Fruit fly (Drosophila melanogaster) whole organism, embryonic: ENCODE results near the gene Myo31DF.

Source experiments
- B-H2 ChIP-seq: fragments of 200-800 bp; sonication (Bioruptor generic); optimal IDR thresholded peaks from 2 replicates; lab custom pipeline; 2018; ENCODE audit warnings: missing biosample characterization, mild to moderate bottlenecking, missing genetic modification characterization
- Bdp1 ChIP-seq: fragments of 200-800 bp; sonication (Bioruptor generic); optimal IDR thresholded peaks from 3 replicates; lab custom pipeline; 2016; ENCODE audit warnings: missing biosample characterization, missing genetic modification characterization
- CG11696 ChIP-seq: fragments of 200-800 bp; sonication (Bioruptor generic); IDR thresholded peaks from 2 replicates; pipeline ENCODE4 v1.3.6; 2022; ENCODE audit warnings: missing biosample characterization, missing genetic modification characterization
- CG13123 ChIP-seq: fragments of 200-800 bp; sonication (Bioruptor generic); optimal IDR thresholded peaks from 2 replicates; lab custom pipeline; 2016; ENCODE audit warnings: missing biosample characterization, missing genetic modification characterization
- CG17385 ChIP-seq: fragments of 200-800 bp; sonication (Bioruptor generic); optimal IDR thresholded peaks from 3 replicates; lab custom pipeline; 2018; ENCODE audit warnings: missing biosample characterization, mild to moderate bottlenecking, missing genetic modification characterization
- CG1792 ChIP-seq: fragments of 200-800 bp; sonication (Bioruptor generic); optimal IDR thresholded peaks from 2 replicates; lab custom pipeline; 2016; ENCODE audit warnings: missing biosample characterization, missing genetic modification characterization
- CG2116 ChIP-seq: fragments of 200-800 bp; sonication (Bioruptor generic); optimal IDR thresholded peaks from 3 replicates; lab custom pipeline; 2018; ENCODE audit warnings: missing biosample characterization, mild to moderate bottlenecking, missing genetic modification characterization
- CG2129 ChIP-seq: fragments of 200-800 bp; sonication (Bioruptor generic); IDR thresholded peaks from 2 replicates; pipeline ENCODE4 v1.3.6; 2022; ENCODE audit warnings: missing biosample characterization, missing genetic modification characterization; ENCODE audit not compliant: partially characterized antibody
- CG2199 ChIP-seq: fragments of 200-800 bp; sonication (Bioruptor generic); IDR thresholded peaks from 3 replicates; pipeline ENCODE4 v1.3.6; 2022; ENCODE audit warnings: missing biosample characterization, missing genetic modification characterization
- CG2678 ChIP-seq: fragments of 200-800 bp; sonication (Bioruptor generic); optimal IDR thresholded peaks from 3 replicates; lab custom pipeline; 2019; ENCODE audit warnings: missing biosample characterization, mild to moderate bottlenecking, missing genetic modification characterization, moderate library complexity
- CG32772 ChIP-seq: fragments of 200-800 bp; sonication (Bioruptor generic); IDR thresholded peaks from 2 replicates; pipeline ENCODE4 v1.3.6; 2022; ENCODE audit warnings: missing biosample characterization, missing genetic modification characterization
- CG33557 ChIP-seq: fragments of 200-800 bp; sonication (Bioruptor generic); optimal IDR thresholded peaks from 2 replicates; lab custom pipeline; 2019; ENCODE audit warnings: missing biosample characterization, mild to moderate bottlenecking, missing genetic modification characterization, moderate library complexity
- CG34422 ChIP-seq: fragments of 200-800 bp; sonication (Bioruptor generic); IDR thresholded peaks from 3 replicates; pipeline ENCODE4 v1.3.6; 2022; ENCODE audit warnings: missing biosample characterization, missing genetic modification characterization
- CG8281 ChIP-seq: fragments of 200-800 bp; sonication (Bioruptor generic); optimal IDR thresholded peaks from 2 replicates; lab custom pipeline; 2018; ENCODE audit warnings: missing biosample characterization, mild to moderate bottlenecking, missing genetic modification characterization, moderate library complexity
- CG9797 ChIP-seq: fragments of 200-800 bp; sonication (Bioruptor generic); optimal IDR thresholded peaks from 3 replicates; lab custom pipeline; 2018; ENCODE audit warnings: missing biosample characterization, mild to moderate bottlenecking, missing genetic modification characterization
- CkIIα-i1 ChIP-seq: fragments of 200-800 bp; sonication (Bioruptor generic); IDR thresholded peaks from 2 replicates; pipeline ENCODE4 v1.3.6; 2022; ENCODE audit warnings: missing biosample characterization, missing genetic modification characterization
- Dll ChIP-seq: fragments of 200-800 bp; sonication (Bioruptor generic); IDR thresholded peaks from 4 replicates; pipeline ENCODE4 v1.3.6; 2022; ENCODE audit warnings: missing biosample characterization, missing genetic modification characterization; ENCODE audit not compliant: partially characterized antibody
- ERR ChIP-seq: fragments of 200-800 bp; sonication (Bioruptor generic); optimal IDR thresholded peaks from 2 replicates; lab custom pipeline; 2016; ENCODE audit warnings: missing biosample characterization, missing genetic modification characterization
- Ets97D ChIP-seq: fragments of 200-800 bp; sonication (Bioruptor generic); optimal IDR thresholded peaks from 3 replicates; lab custom pipeline; 2016; ENCODE audit warnings: missing biosample characterization, missing genetic modification characterization
- MESR4 ChIP-seq: fragments of 200-800 bp; sonication (Bioruptor generic); optimal IDR thresholded peaks from 2 replicates; lab custom pipeline; 2018; ENCODE audit warnings: missing biosample characterization, mild to moderate bottlenecking, missing genetic modification characterization, moderate library complexity
- Myb ChIP-seq: fragments of 200-800 bp; sonication (Bioruptor generic); optimal IDR thresholded peaks from 2 replicates; lab custom pipeline; 2016; ENCODE audit warnings: missing biosample characterization, missing genetic modification characterization
- NC2α ChIP-seq: fragments of 200-800 bp; sonication (Bioruptor generic); optimal IDR thresholded peaks from 2 replicates; lab custom pipeline; 2016; ENCODE audit warnings: missing biosample characterization, missing genetic modification characterization
- Oli ChIP-seq: fragments of 200-800 bp; sonication (Bioruptor generic); optimal IDR thresholded peaks from 2 replicates; lab custom pipeline; 2018; ENCODE audit warnings: missing biosample characterization, mild to moderate bottlenecking, missing genetic modification characterization, moderate library complexity
- Ptx1 ChIP-seq: fragments of 200-800 bp; sonication (Bioruptor generic); IDR thresholded peaks from 2 replicates; pipeline ENCODE4 v1.3.6; 2022; ENCODE audit warnings: missing biosample characterization, missing genetic modification characterization
- Rx ChIP-seq: fragments of 200-800 bp; sonication (Bioruptor generic); IDR thresholded peaks from 2 replicates; pipeline ENCODE4 v1.3.6; 2022; ENCODE audit warnings: missing biosample characterization, missing genetic modification characterization
- Sox100B ChIP-seq: fragments of 200-800 bp; sonication (Bioruptor generic); optimal IDR thresholded peaks from 3 replicates; lab custom pipeline; 2018; ENCODE audit warnings: missing biosample characterization, mild to moderate bottlenecking, missing genetic modification characterization
- Sry-δ ChIP-seq: fragments of 200-800 bp; sonication (Bioruptor generic); optimal IDR thresholded peaks from 2 replicates; lab custom pipeline; 2016; ENCODE audit warnings: missing biosample characterization, missing genetic modification characterization
- Vsx1 ChIP-seq: fragments of 200-800 bp; sonication (Bioruptor generic); optimal IDR thresholded peaks from 2 replicates; lab custom pipeline; 2017; ENCODE audit warnings: missing biosample characterization, mild to moderate bottlenecking, missing genetic modification characterization, missing genetic modification reagents
- ara ChIP-seq: fragments of 200-800 bp; sonication (Bioruptor generic); IDR thresholded peaks from 2 replicates; pipeline ENCODE4 v1.3.6; 2022; ENCODE audit warnings: missing biosample characterization, missing genetic modification characterization
- bab2 ChIP-seq: fragments of 200-800 bp; sonication (Bioruptor generic); optimal IDR thresholded peaks from 2 replicates; lab custom pipeline; 2016; ENCODE audit warnings: missing biosample characterization, missing genetic modification characterization
- bcd ChIP-seq: fragments of 200-800 bp; sonication (Bioruptor generic); optimal IDR thresholded peaks from 2 replicates; lab custom pipeline; 2017; ENCODE audit warnings: missing biosample characterization, mild to moderate bottlenecking, missing genetic modification characterization
- crp ChIP-seq, 2 experiments: fragments of 200-800 bp; sonication (Bioruptor generic); optimal IDR thresholded peaks; 2 replicates in 1 of 2; 3 replicates in 1 of 2; lab custom pipeline; 2017; ENCODE audit warnings: missing biosample characterization in 2 of 2, missing genetic modification characterization in 2 of 2, mild to moderate bottlenecking in 1 of 2, moderate library complexity in 1 of 2
- esg ChIP-seq: fragments of 200-800 bp; sonication (Bioruptor generic); conservative IDR thresholded peaks from 2 replicates; pipeline ENCODE4 v1.3.6; 2022; ENCODE audit warnings: missing biosample characterization, missing genetic modification characterization
- exex ChIP-seq: fragments of 200-800 bp; sonication (Bioruptor generic); optimal IDR thresholded peaks from 4 replicates; lab custom pipeline; 2018; ENCODE audit warnings: missing biosample characterization, mild to moderate bottlenecking, missing genetic modification characterization, moderate library complexity
- grau ChIP-seq: fragments of 200-800 bp; optimal IDR thresholded peaks from 3 replicates; lab custom pipeline; 2019; ENCODE audit warnings: missing biosample characterization, mild to moderate bottlenecking, missing genetic modification characterization, moderate library complexity
- grn ChIP-seq: fragments of 200-800 bp; sonication (Bioruptor generic); optimal IDR thresholded peaks from 3 replicates; lab custom pipeline; 2017; ENCODE audit warnings: missing biosample characterization, missing genetic modification characterization
- gt ChIP-seq: fragments of 200-800 bp; sonication (Bioruptor generic); IDR thresholded peaks from 2 replicates; pipeline ENCODE4 v1.3.6; 2022; ENCODE audit warnings: missing biosample characterization, missing genetic modification characterization
- hb ChIP-seq: fragments of 200-800 bp; sonication (Bioruptor generic); IDR thresholded peaks from 3 replicates; pipeline ENCODE4 v1.3.6; 2022; ENCODE audit warnings: missing biosample characterization, missing genetic modification characterization; ENCODE audit not compliant: partially characterized antibody
- mld ChIP-seq: fragments of 200-800 bp; sonication (Bioruptor generic); IDR thresholded peaks from 3 replicates; pipeline ENCODE4 v1.3.6; 2022; ENCODE audit warnings: missing biosample characterization, missing genetic modification characterization; ENCODE audit not compliant: partially characterized antibody
- nmo ChIP-seq: fragments of 200-800 bp; sonication (Bioruptor generic); optimal IDR thresholded peaks from 2 replicates; lab custom pipeline; 2018; ENCODE audit warnings: missing biosample characterization, mild to moderate bottlenecking, missing genetic modification characterization, moderate library complexity
- pnt ChIP-seq: fragments of 200-800 bp; sonication (Bioruptor generic); optimal IDR thresholded peaks from 3 replicates; lab custom pipeline; 2016; ENCODE audit warnings: missing biosample characterization, missing genetic modification characterization
- sc ChIP-seq, 3 experiments: fragments of >200 bp in 2 of 3; fragments of 200-800 bp in 1 of 3; sonication (Bioruptor generic) in 1 of 3; optimal IDR thresholded peaks; 2 replicates in 2 of 3; 3 replicates in 1 of 3; lab custom pipeline; 2017; ENCODE audit warnings: mild to moderate bottlenecking in 1 of 3, missing biosample characterization in 1 of 3, missing genetic modification characterization in 1 of 3, missing genetic modification reagents in 1 of 3
- sens ChIP-seq: fragments of 200-800 bp; sonication (Bioruptor generic); peaks from one replicate; lab custom pipeline; 2016; ENCODE audit warnings: missing biosample characterization, missing genetic modification characterization
- sima ChIP-seq: fragments of 200-800 bp; sonication (Bioruptor generic); optimal IDR thresholded peaks from 2 replicates; lab custom pipeline; 2016; ENCODE audit warnings: missing biosample characterization, missing genetic modification characterization
- stc ChIP-seq: fragments of 200-800 bp; sonication (Bioruptor generic); IDR thresholded peaks from 2 replicates; pipeline ENCODE4 v1.3.6; 2022; ENCODE audit warnings: missing biosample characterization, missing genetic modification characterization
- stwl ChIP-seq: fragments of 200-800 bp; sonication (Bioruptor generic); optimal IDR thresholded peaks from 3 replicates; lab custom pipeline; 2018; ENCODE audit warnings: missing biosample characterization, mild to moderate bottlenecking, missing genetic modification characterization, moderate library complexity
- sug ChIP-seq: fragments of 200-800 bp; optimal IDR thresholded peaks from 2 replicates; lab custom pipeline; 2019; ENCODE audit warnings: missing biosample characterization, mild to moderate bottlenecking, missing genetic modification characterization, moderate library complexity
- tap ChIP-seq: fragments of 200-800 bp; optimal IDR thresholded peaks from 3 replicates; lab custom pipeline; 2019; ENCODE audit warnings: missing biosample characterization, mild to moderate bottlenecking, missing genetic modification characterization, moderate library complexity
- tna ChIP-seq: fragments of 200-800 bp; sonication (Bioruptor generic); IDR thresholded peaks from 2 replicates; pipeline ENCODE4 v1.3.6; 2022; ENCODE audit warnings: missing biosample characterization, missing genetic modification characterization; ENCODE audit not compliant: partially characterized antibody
- vfl ChIP-seq: fragments of 200-800 bp; sonication (Bioruptor generic); optimal IDR thresholded peaks from 2 replicates; lab custom pipeline; 2016; ENCODE audit warnings: missing biosample characterization, missing genetic modification characterization
- wdn ChIP-seq: fragments of 200-800 bp; sonication (Bioruptor generic); IDR thresholded peaks from 2 replicates; pipeline ENCODE4 v1.3.6; 2022; ENCODE audit warnings: missing biosample characterization, missing genetic modification characterization

Gene Myo31DF

dm6 chr2L:10479859-10480258 is 26.7 kb downstream of the Myo31DF start (continued):
- TF ChIP-seq Oli (tag; lab: Kevin White, UChicago) (no peak), CG17385 (GFP tag; lab: Kevin White, UChicago) (peak; percentile 41), CG13123 (GFP tag; lab: Kevin White, UChicago) (no peak), gt (GFP tag; lab: Robert Waterston, UW) (no peak), sens (GFP tag; lab: Kevin White, UChicago) (no peak), bcd (GFP tag; lab: Kevin White, UChicago) (no peak), NC2α (no peak), CG34422 (GFP tag; lab: Robert Waterston, UW) (no peak), ERR (GFP tag; lab: Kevin White, UChicago) (no peak), bab2 (GFP tag; lab: Kevin White, UChicago) (no peak), sc (optimal IDR thresholded peaks at IDR 0.05; lab: Kevin White, UChicago) (no peak), sc (GFP tag; optimal IDR thresholded peaks at IDR 0.05; lab: Kevin White, UChicago) (no peak), Bdp1 (GFP tag; lab: Kevin White, UChicago) (no peak), Ptx1 (GFP tag; lab: Robert Waterston, UW) (no peak), mld (no peak), exex (tag; lab: Kevin White, UChicago) (peak; percentile 75), CG11696 (GFP tag; lab: Robert Waterston, UW) (no peak), sug (tag; lab: Kevin White, UChicago) (peak; percentile 26), B-H2 (GFP tag; lab: Kevin White, UChicago) (no peak), grau (tag; lab: Kevin White, UChicago) (no peak), CG2199 (GFP tag; lab: Robert Waterston, UW) (no peak), Dll (peak; percentile 64; the same call in 3 of the 4 replicates), grn (GFP tag; lab: Kevin White, UChicago) (no peak), CkIIα-i1 (GFP tag; lab: Robert Waterston, UW) (no peak), ara (no peak), sima (no peak), CG9797 (no peak), nmo (GFP tag; lab: Kevin White, UChicago) (no peak), Myb (GFP tag; lab: Kevin White, UChicago) (no peak), CG8281 (tag; lab: Kevin White, UChicago) (no peak), Sry-δ (GFP tag; lab: Kevin White, UChicago) (peak; percentile 80), CG2129 (no peak), Sox100B (no peak), CG32772 (GFP tag; lab: Robert Waterston, UW) (no peak), CG2678 (tag; lab: Kevin White, UChicago) (no peak), tna (GFP tag; lab: Robert Waterston, UW) (no peak), hb (GFP tag; lab: Robert Waterston, UW) (no peak), Vsx1 (GFP tag; lab: Kevin White, UChicago) (no peak), Rx (GFP tag; lab: Robert Waterston, UW) (no peak), Ets97D (GFP tag; lab: Kevin White, UChicago) (peak; percentile 18), CG33557 (GFP tag; lab: Kevin White, UChicago) (no peak), pnt (GFP tag; lab: Kevin White, UChicago) (no peak), stc (GFP tag; lab: Robert Waterston, UW) (no peak), MESR4 (no peak), stwl (tag; lab: Kevin White, UChicago) (peak; percentile 75), wdn (GFP tag; lab: Robert Waterston, UW) (no peak), CG2116 (GFP tag; lab: Kevin White, UChicago) (peak; percentile 39), tap (tag; lab: Kevin White, UChicago) (no peak), crp (GFP tag; optimal IDR thresholded peaks at IDR 0.05; lab: Kevin White, UChicago) (no peak), vfl (GFP tag; lab: Kevin White, UChicago) (no peak), esg (GFP tag; lab: Robert Waterston, UW) (no peak), CG1792 (GFP tag; lab: Kevin White, UChicago) (no peak)
